Fruit fly (Drosophila melanogaster): ENCODE results near the gene Egfrap.

- no peak for TF ChIP-seq Sox15 (GFP tag; optimal IDR thresholded peaks at IDR 0.05)
- no peak for TF ChIP-seq CG8119 (GFP tag; IDR thresholded peaks at IDR 0.05)
- no peak for TF ChIP-seq svp (GFP tag)
- peak; percentile 71 for TF ChIP-seq Lpt (GFP tag; optimal IDR thresholded peaks at IDR 0.05)
- no peak for TF ChIP-seq fd59A (GFP tag; optimal IDR thresholded peaks at IDR 0.05)
- TF ChIP-seq OdsH (GFP tag; optimal IDR thresholded peaks at IDR 0.05), result no peak
- no peak for TF ChIP-seq topi (GFP tag; optimal IDR thresholded peaks at IDR 0.05)
- TF ChIP-seq CG8319 (GFP tag; optimal IDR thresholded peaks at IDR 0.05), result no peak
- no peak for TF ChIP-seq fkh (GFP tag; optimal IDR thresholded peaks at IDR 0.05)
- TF ChIP-seq CG11902 (GFP tag; optimal IDR thresholded peaks at IDR 0.05), result no peak
Measured at dm6 chr3L:5950467-5950866, at the start of gene Egfrap.

Measured in whole organism, prepupa.